Worm (Caenorhabditis elegans) whole organism, L1 larva: ENCODE measurements around the gene ugtp-1.

Experiments used
- C16A3.4 ChIP-seq: fragments of 150-350 bp; optimal IDR thresholded peaks from 2 replicates; lab custom pipeline; 2014; ENCODE audit warnings: missing biosample characterization, missing genetic modification characterization
- Y116A8C.19 ChIP-seq: sonication (generic microtip); optimal IDR thresholded peaks from 2 replicates; lab custom pipeline; 2016; ENCODE audit warnings: missing compliant biosample characterization, missing genetic modification characterization, borderline replicate concordance
- aha-1 ChIP-seq: fragments of 150-350 bp; optimal IDR thresholded peaks from 2 replicates; lab custom pipeline; 2014; ENCODE audit warnings: missing biosample characterization, missing genetic modification characterization
- ama-1 ChIP-seq: fragments of 150-350 bp; optimal IDR thresholded peaks from 2 replicates; lab custom pipeline; 2014
- blmp-1 ChIP-seq: fragments of 150-350 bp; optimal IDR thresholded peaks from 2 replicates; lab custom pipeline; 2014; ENCODE audit warnings: missing biosample characterization, missing genetic modification characterization
- ceh-63 ChIP-seq: fragments of 200-800 bp; sonication (Bioruptor generic); optimal IDR thresholded peaks from 2 replicates; lab custom pipeline; 2018; ENCODE audit warnings: mild to moderate bottlenecking, missing genetic modification characterization, missing compliant biosample characterization
- ceh-88 ChIP-seq: fragments of 200-800 bp; sonication (Bioruptor generic); IDR thresholded peaks from 2 replicates; pipeline ENCODE4 v1.3.6; 2022; ENCODE audit warnings: missing genetic modification characterization, missing compliant biosample characterization
- ceh-90 ChIP-seq: sonication (generic microtip); optimal IDR thresholded peaks from 2 replicates; lab custom pipeline; 2016; ENCODE audit warnings: missing genetic modification characterization, missing compliant biosample characterization
- ces-1 ChIP-seq: fragments of 150-350 bp; optimal IDR thresholded peaks from 2 replicates; lab custom pipeline; 2014; ENCODE audit warnings: missing biosample characterization, missing genetic modification reagents, missing genetic modification characterization
- dpl-1 ChIP-seq, 3 experiments: fragments of 150-350 bp in 2 of 3; sonication (generic microtip) in 1 of 3; optimal IDR thresholded peaks; 2 replicates each; lab custom pipeline; 2014 to 2017; ENCODE audit warnings: missing biosample characterization in 3 of 3, missing genetic modification characterization in 3 of 3, missing genetic modification reagents in 3 of 3
- dsc-1 ChIP-seq: sonication (generic microtip); optimal IDR thresholded peaks from 2 replicates; lab custom pipeline; 2016; ENCODE audit warnings: mild to moderate bottlenecking, missing genetic modification characterization, missing compliant biosample characterization
- efl-1 ChIP-seq, 4 experiments: fragments of 150-350 bp; optimal IDR thresholded peaks in 3 of 4; peaks in 1 of 4; 1 replicate in 1 of 4; 2 replicates in 3 of 4; lab custom pipeline; 2014; ENCODE audit warnings: missing biosample characterization in 2 of 4, missing genetic modification characterization in 2 of 4, missing genetic modification reagents in 2 of 4
- egl-13 ChIP-seq: sonication (generic microtip); optimal IDR thresholded peaks from 2 replicates; lab custom pipeline; 2016; ENCODE audit warnings: missing genotype, missing genetic modification reagents, missing genetic modification characterization, missing compliant biosample characterization
- elt-2 ChIP-seq: sonication (generic microtip); optimal IDR thresholded peaks from 2 replicates; lab custom pipeline; 2016; ENCODE audit warnings: missing genetic modification characterization, mild to moderate bottlenecking, inconsistent platforms, missing compliant biosample characterization, missing genetic modification reagents
- elt-3 ChIP-seq, 6 experiments: fragments of 150-350 bp in 1 of 6; sonication (generic microtip); optimal IDR thresholded peaks; 2 replicates each; lab custom pipeline; 2017 to 2018; ENCODE audit warnings: missing biosample characterization in 6 of 6, missing genetic modification characterization in 6 of 6, inconsistent platforms in 1 of 6
- fkh-10 ChIP-seq: sonication (generic microtip); optimal IDR thresholded peaks from 2 replicates; lab custom pipeline; 2017; ENCODE audit warnings: missing biosample characterization, missing genetic modification reagents, missing genetic modification characterization
- fkh-4 ChIP-seq: sonication (generic microtip); optimal IDR thresholded peaks from 2 replicates; lab custom pipeline; 2016; ENCODE audit warnings: missing compliant biosample characterization, missing genetic modification characterization, borderline replicate concordance
- fkh-8 ChIP-seq: sonication (generic microtip); optimal IDR thresholded peaks from 2 replicates; lab custom pipeline; 2016; ENCODE audit warnings: mild to moderate bottlenecking, missing genetic modification characterization, missing compliant biosample characterization
- irx-1 ChIP-seq: sonication (generic microtip); optimal IDR thresholded peaks from 2 replicates; lab custom pipeline; 2016; ENCODE audit warnings: missing genetic modification characterization, missing compliant biosample characterization
- isw-1 ChIP-seq: fragments of 200-800 bp; sonication (Bioruptor generic); IDR thresholded peaks from 2 replicates; pipeline ENCODE4 v1.3.6; 2022; ENCODE audit warnings: missing genetic modification characterization, missing compliant biosample characterization
- lin-15B ChIP-seq: fragments of 150-350 bp; sonication (generic microtip); optimal IDR thresholded peaks from 3 replicates; lab custom pipeline; 2014; ENCODE audit warnings: missing biosample characterization, missing genetic modification characterization
- lsy-2 ChIP-seq, 2 experiments: fragments of 150-350 bp; optimal IDR thresholded peaks; 2 replicates each; lab custom pipeline; 2014; ENCODE audit warnings: missing biosample characterization in 2 of 2, missing genetic modification characterization in 2 of 2
- mab-9 ChIP-seq: fragments of 200-800 bp; sonication (Bioruptor generic); IDR thresholded peaks from 2 replicates; pipeline ENCODE4 v1.3.6; 2022; ENCODE audit warnings: missing genetic modification reagents, missing genetic modification characterization, missing compliant biosample characterization
- mef-2 ChIP-seq: fragments of 150-350 bp; optimal IDR thresholded peaks from 2 replicates; lab custom pipeline; 2014; ENCODE audit warnings: missing biosample characterization, missing genetic modification characterization
- nhr-12 ChIP-seq: sonication (generic microtip); optimal IDR thresholded peaks from 2 replicates; lab custom pipeline; 2017; ENCODE audit warnings: missing biosample characterization, missing genetic modification characterization
- nhr-19 ChIP-seq: fragments of 200-800 bp; sonication (Bioruptor generic); conservative IDR thresholded peaks from 2 replicates; pipeline ENCODE4 v1.3.6; 2022; ENCODE audit warnings: missing genetic modification characterization, missing compliant biosample characterization
- nhr-20 ChIP-seq: sonication (generic microtip); optimal IDR thresholded peaks from 2 replicates; lab custom pipeline; 2016; ENCODE audit warnings: mild to moderate bottlenecking, missing genetic modification characterization, missing compliant biosample characterization
- nhr-28 ChIP-seq: fragments of 150-350 bp; optimal IDR thresholded peaks from 2 replicates; lab custom pipeline; 2014; ENCODE audit warnings: missing biosample characterization, missing genetic modification characterization
- nhr-84 ChIP-seq: sonication (generic microtip); optimal IDR thresholded peaks from 2 replicates; lab custom pipeline; 2017; ENCODE audit warnings: missing biosample characterization, missing genetic modification characterization
- nhr-85 ChIP-seq: sonication (generic microtip); peaks from one replicate; lab custom pipeline; 2016; ENCODE audit warnings: missing genetic modification characterization, inconsistent platforms, missing compliant biosample characterization
- nhr-90 ChIP-seq: sonication (generic microtip); optimal IDR thresholded peaks from 2 replicates; lab custom pipeline; 2016; ENCODE audit warnings: mild to moderate bottlenecking, missing genetic modification characterization, missing compliant biosample characterization; ENCODE audit not compliant: poor library complexity
- skn-1 ChIP-seq: fragments of 150-350 bp; optimal IDR thresholded peaks from 2 replicates; lab custom pipeline; 2014; ENCODE audit warnings: missing biosample characterization, missing genetic modification characterization
- snpc-4 ChIP-seq: fragments of 150-350 bp; optimal IDR thresholded peaks from 2 replicates; lab custom pipeline; 2014; ENCODE audit warnings: missing biosample characterization, missing genetic modification characterization
- swsn-7 ChIP-seq: sonication (generic microtip); optimal IDR thresholded peaks from 2 replicates; lab custom pipeline; 2016; ENCODE audit warnings: missing genetic modification characterization, missing compliant biosample characterization
- tbx-2 ChIP-seq: sonication (generic microtip); optimal IDR thresholded peaks from 2 replicates; lab custom pipeline; 2016; ENCODE audit warnings: missing genetic modification characterization, missing compliant biosample characterization
- unc-130 ChIP-seq: fragments of 150-350 bp; optimal IDR thresholded peaks from 2 replicates; lab custom pipeline; 2017; ENCODE audit warnings: missing biosample characterization, missing genetic modification characterization, inconsistent platforms
- vab-15 ChIP-seq: sonication (generic microtip); optimal IDR thresholded peaks from 2 replicates; lab custom pipeline; 2017; ENCODE audit warnings: missing genotype, mild to moderate bottlenecking, missing genetic modification characterization, missing compliant biosample characterization
- zip-4 ChIP-seq: fragments of 200-800 bp; sonication (Bioruptor generic); optimal IDR thresholded peaks from 2 replicates; lab custom pipeline; 2018; ENCODE audit warnings: mild to moderate bottlenecking, missing genetic modification characterization, moderate library complexity, missing compliant biosample characterization
- ztf-4 ChIP-seq: fragments of 150-350 bp; optimal IDR thresholded peaks from 2 replicates; lab custom pipeline; 2014; ENCODE audit warnings: missing biosample characterization, missing genetic modification characterization

The ugtp-1 gene

DNA sequence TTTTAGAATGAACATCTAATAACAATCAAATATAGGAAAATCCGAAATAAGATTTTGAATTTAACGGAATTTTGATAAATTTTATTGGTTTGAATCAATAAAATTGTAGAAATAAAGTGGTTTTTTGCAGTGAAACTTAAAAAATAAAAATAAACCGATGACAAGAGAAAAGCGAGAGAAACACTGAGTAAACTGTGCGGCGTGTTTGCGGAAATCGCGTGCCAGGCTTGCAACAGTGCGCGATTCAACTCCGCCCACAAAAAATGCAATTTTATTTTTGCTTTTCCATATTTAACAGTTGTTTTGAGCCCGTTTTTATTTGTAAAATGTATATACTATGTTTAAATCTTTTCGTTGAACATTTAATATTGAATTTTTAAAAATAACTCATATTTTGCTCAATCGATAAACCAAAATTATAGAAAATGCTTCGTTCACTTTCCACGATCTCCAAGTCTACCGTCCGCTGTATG, 17.4 kb upstream of the ugtp-1 start, which contains the start of gene mtss-1 (continued):
- TF ChIP-seq irx-1 (tag; lab: Kevin White, UChicago) (peak; percentile 33), lsy-2 (tag; optimal IDR thresholded peaks at IDR 0.05; lab: Kevin White, UChicago) (peak; percentile 48 to 63), dpl-1 (GFP tag; optimal IDR thresholded peaks at IDR 0.05; lab: Kevin White, UChicago) (peak; percentile 11 to 59 (median 56)), ceh-88 (GFP tag; lab: Robert Waterston, UW) (no peak), mef-2 (no peak), unc-130 (tag; lab: Kevin White, UChicago) (peak; percentile 59), ceh-90 (tag; lab: Kevin White, UChicago) (no peak), nhr-90 (tag; lab: Kevin White, UChicago) (peak; percentile 62), elt-3 (tag; optimal IDR thresholded peaks at IDR 0.05; lab: Kevin White, UChicago) (peak in 1 of 6 experiments; percentile 5), nhr-84 (tag; lab: Kevin White, UChicago) (no peak), nhr-20 (tag; lab: Kevin White, UChicago) (peak; percentile 62), nhr-19 (GFP tag; lab: Robert Waterston, UW) (peak; percentile 59), ceh-63 (no peak), lin-15B (tag; lab: Kevin White, UChicago) (peak; percentile 15), swsn-7 (tag; lab: Kevin White, UChicago) (peak; percentile 58), egl-13 (tag; lab: Kevin White, UChicago) (peak; percentile 54), ztf-4 (tag; lab: Kevin White, UChicago) (no peak), aha-1 (tag; lab: Kevin White, UChicago) (no peak), fkh-8 (tag; lab: Kevin White, UChicago) (peak; percentile 18), isw-1 (no peak), elt-2 (tag; lab: Kevin White, UChicago) (no peak), ces-1 (GFP tag; lab: Kevin White, UChicago) (no peak), nhr-28 (tag; lab: Kevin White, UChicago) (no peak), C16A3.4 (tag; lab: Kevin White, UChicago) (peak; percentile 37), dsc-1 (tag; lab: Kevin White, UChicago) (peak; percentile 65), vab-15 (no peak), zip-4 (GFP tag; lab: Kevin White, UChicago) (no peak), fkh-4 (tag; lab: Kevin White, UChicago) (no peak), mab-9 (GFP tag; lab: Robert Waterston, UW) (no peak), nhr-12 (tag; lab: Kevin White, UChicago) (no peak), snpc-4 (tag; lab: Kevin White, UChicago) (peak; percentile 46), skn-1 (peak; percentile 64), ama-1 (lab: Kevin White, UChicago) (no peak), tbx-2 (tag; lab: Kevin White, UChicago) (peak; percentile 68), Y116A8C.19 (tag; lab: Kevin White, UChicago) (no peak), fkh-10 (GFP tag; lab: Kevin White, UChicago) (no peak)

DNA sequence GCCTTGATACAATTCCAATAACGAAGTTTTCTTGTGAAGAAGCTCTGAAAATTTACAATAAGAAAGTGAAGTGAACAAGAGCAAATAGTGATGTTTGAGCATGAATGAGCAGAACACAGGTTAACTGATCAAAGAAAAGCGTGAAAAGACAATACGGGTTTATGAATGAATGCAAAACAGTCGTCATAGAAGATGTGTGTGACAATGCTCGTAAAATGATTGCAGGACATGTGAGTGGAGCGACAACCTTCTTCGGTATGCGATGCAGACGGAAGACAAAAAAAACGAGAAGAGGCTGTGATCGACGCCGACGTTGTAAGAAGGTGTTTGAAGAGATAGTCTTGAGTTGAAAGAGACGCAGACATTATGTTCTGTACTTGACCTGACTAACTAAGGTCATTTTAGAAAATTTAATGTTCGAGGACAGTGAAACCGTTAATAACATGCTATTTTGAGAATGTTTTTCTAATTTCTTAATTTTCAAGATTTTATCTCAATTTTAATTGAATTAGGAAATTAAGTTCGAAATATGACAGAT, 16.9 kb upstream of the ugtp-1 start, which contains the start of gene mig-22:
mig-22 (minus strand) TSS at position 51 of the 538 bp plus-strand sequence.
- TF ChIP-seq irx-1 (tag; lab: Kevin White, UChicago) (no peak), efl-1 (optimal IDR thresholded peaks at IDR 0.05; lab: Kevin White, UChicago) (no peak), efl-1 (GFP tag; optimal IDR thresholded peaks at IDR 0.05 in 1 of 2; lab: Kevin White, UChicago) (peak in 1 of 2 experiments; percentile 27), nhr-85 (tag; lab: Kevin White, UChicago) (peak; percentile 77), lsy-2 (tag; optimal IDR thresholded peaks at IDR 0.05; lab: Kevin White, UChicago) (peak in 1 of 2 experiments; percentile 9), blmp-1 (peak; percentile 3)
